Worm (Caenorhabditis elegans): ENCODE results near the gene C11E4.8.
A peak's percentile ranks its signal among the peaks of the same experiment; 100 is the strongest.

Gene C11E4.8

ce11 chrX:9667391-9667790, 47.2 kb downstream of the C11E4.8 start:
- TF ChIP-seq tab-1 (GFP tag; IDR thresholded peaks at IDR 0.05): no peak
- TF ChIP-seq T22C8.4 (GFP tag; IDR thresholded peaks at IDR 0.05): no peak
- no peak for TF ChIP-seq ztf-23 (GFP tag; IDR thresholded peaks at IDR 0.05)
- no peak for TF ChIP-seq klf-2 (GFP tag; conservative IDR thresholded peaks at IDR 0.05)
- TF ChIP-seq ref-1 (GFP tag; conservative IDR thresholded peaks at IDR 0.05): no peak
- no peak for TF ChIP-seq med-1 (GFP tag; optimal IDR thresholded peaks at IDR 0.05; ENCODE audit: insufficient read depth)
- TF ChIP-seq cog-1 (tag; optimal IDR thresholded peaks at IDR 0.05): peak; percentile 5

ce11 chrX:9668554-9668953, 48.3 kb downstream of the C11E4.8 start, which contains the start of gene T14B1.1:
Gene T14B1.1 (minus strand): TSS chrX:9668723.
- TF ChIP-seq med-1 (GFP tag; optimal IDR thresholded peaks at IDR 0.05; ENCODE audit: insufficient read depth) (no peak), flt-1 (GFP tag; IDR thresholded peaks at IDR 0.05) (0 out of 2 replicates have a peak, but pooled peaks have one; percentile 8), tab-1 (GFP tag; IDR thresholded peaks at IDR 0.05) (0 out of 2 replicates have a peak, but pooled peaks have one; percentile 11)

ce11 chrX:9673228-9673627, 53.0 kb downstream of the C11E4.8 start:
- TF ChIP-seq ztf-23 (GFP tag; IDR thresholded peaks at IDR 0.05) (no peak), klf-2 (GFP tag; conservative IDR thresholded peaks at IDR 0.05) (no peak), flt-1 (GFP tag; IDR thresholded peaks at IDR 0.05) (no peak), ztf-29 (GFP tag; IDR thresholded peaks at IDR 0.05) (no peak), ref-1 (GFP tag; conservative IDR thresholded peaks at IDR 0.05) (no peak), tab-1 (GFP tag; IDR thresholded peaks at IDR 0.05) (no peak), cog-1 (tag; optimal IDR thresholded peaks at IDR 0.05) (no peak)

ce11 chrX:9674799-9675198, 54.6 kb downstream of the C11E4.8 start, which contains the start of gene C43C3.4:
Gene C43C3.4 (minus strand): TSS chrX:9674899.
- TF ChIP-seq ref-1 (GFP tag; conservative IDR thresholded peaks at IDR 0.05) (no peak), ztf-23 (GFP tag; IDR thresholded peaks at IDR 0.05) (no peak), tab-1 (GFP tag; IDR thresholded peaks at IDR 0.05) (no peak), flt-1 (GFP tag; IDR thresholded peaks at IDR 0.05) (no peak), T22C8.4 (GFP tag; IDR thresholded peaks at IDR 0.05) (no peak), cog-1 (tag; optimal IDR thresholded peaks at IDR 0.05) (no peak), klf-2 (GFP tag; conservative IDR thresholded peaks at IDR 0.05) (no peak), med-1 (GFP tag; optimal IDR thresholded peaks at IDR 0.05; ENCODE audit: insufficient read depth) (no peak), ztf-29 (GFP tag; IDR thresholded peaks at IDR 0.05) (no peak)

ce11 chrX:9676009-9676408, 55.8 kb downstream of the C11E4.8 start:
- TF ChIP-seq T22C8.4 (GFP tag; IDR thresholded peaks at IDR 0.05) (no peak), flt-1 (GFP tag; IDR thresholded peaks at IDR 0.05) (no peak), ztf-29 (GFP tag; IDR thresholded peaks at IDR 0.05) (no peak), klf-2 (GFP tag; conservative IDR thresholded peaks at IDR 0.05) (no peak), ztf-23 (GFP tag; IDR thresholded peaks at IDR 0.05) (no peak), cog-1 (tag; optimal IDR thresholded peaks at IDR 0.05) (no peak), med-1 (GFP tag; optimal IDR thresholded peaks at IDR 0.05; ENCODE audit: insufficient read depth) (no peak), ref-1 (GFP tag; conservative IDR thresholded peaks at IDR 0.05) (no peak), tab-1 (GFP tag; IDR thresholded peaks at IDR 0.05) (no peak)

ce11 chrX:9676788-9677454, 56.7 kb downstream of the C11E4.8 start:
- TF ChIP-seq ztf-23 (GFP tag; IDR thresholded peaks at IDR 0.05) (no peak), tab-1 (GFP tag; IDR thresholded peaks at IDR 0.05) (no peak), klf-2 (GFP tag; conservative IDR thresholded peaks at IDR 0.05) (no peak), cog-1 (tag; optimal IDR thresholded peaks at IDR 0.05) (no peak), ref-1 (GFP tag; conservative IDR thresholded peaks at IDR 0.05) (no peak), ztf-29 (GFP tag; IDR thresholded peaks at IDR 0.05) (no peak), T22C8.4 (GFP tag; IDR thresholded peaks at IDR 0.05) (no peak)

ce11 chrX:9677927-9678326, 57.7 kb downstream of the C11E4.8 start:
- no peak for TF ChIP-seq ztf-23 (GFP tag; IDR thresholded peaks at IDR 0.05)
- no peak for TF ChIP-seq ref-1 (GFP tag; conservative IDR thresholded peaks at IDR 0.05)
- no peak for TF ChIP-seq ztf-29 (GFP tag; IDR thresholded peaks at IDR 0.05)
- TF ChIP-seq klf-2 (GFP tag; conservative IDR thresholded peaks at IDR 0.05): no peak
- no peak for TF ChIP-seq flt-1 (GFP tag; IDR thresholded peaks at IDR 0.05)
- no peak for TF ChIP-seq cog-1 (tag; optimal IDR thresholded peaks at IDR 0.05)
- TF ChIP-seq tab-1 (GFP tag; IDR thresholded peaks at IDR 0.05): no peak
- no peak for TF ChIP-seq T22C8.4 (GFP tag; IDR thresholded peaks at IDR 0.05)
- TF ChIP-seq med-1 (GFP tag; optimal IDR thresholded peaks at IDR 0.05; ENCODE audit: insufficient read depth): no peak

ce11 chrX:9679427-9679826, 59.2 kb downstream of the C11E4.8 start:
- TF ChIP-seq ztf-23 (GFP tag; IDR thresholded peaks at IDR 0.05): no peak
- no peak for TF ChIP-seq tab-1 (GFP tag; IDR thresholded peaks at IDR 0.05)
- TF ChIP-seq cog-1 (tag; optimal IDR thresholded peaks at IDR 0.05): no peak
- no peak for TF ChIP-seq klf-2 (GFP tag; conservative IDR thresholded peaks at IDR 0.05)
- TF ChIP-seq ztf-29 (GFP tag; IDR thresholded peaks at IDR 0.05): no peak
- TF ChIP-seq med-1 (GFP tag; optimal IDR thresholded peaks at IDR 0.05; ENCODE audit: insufficient read depth): no peak
- TF ChIP-seq flt-1 (GFP tag; IDR thresholded peaks at IDR 0.05): no peak
- TF ChIP-seq ref-1 (GFP tag; conservative IDR thresholded peaks at IDR 0.05): no peak
- TF ChIP-seq T22C8.4 (GFP tag; IDR thresholded peaks at IDR 0.05): no peak

- TF ChIP-seq ztf-23 (GFP tag; IDR thresholded peaks at IDR 0.05): no peak
- no peak for TF ChIP-seq tab-1 (GFP tag; IDR thresholded peaks at IDR 0.05)
- TF ChIP-seq med-1 (GFP tag; optimal IDR thresholded peaks at IDR 0.05; ENCODE audit: insufficient read depth): no peak
- TF ChIP-seq ztf-29 (GFP tag; IDR thresholded peaks at IDR 0.05): no peak
- no peak for TF ChIP-seq cog-1 (tag; optimal IDR thresholded peaks at IDR 0.05)
- no peak for TF ChIP-seq klf-2 (GFP tag; conservative IDR thresholded peaks at IDR 0.05)
- no peak for TF ChIP-seq T22C8.4 (GFP tag; IDR thresholded peaks at IDR 0.05)
- TF ChIP-seq ref-1 (GFP tag; conservative IDR thresholded peaks at IDR 0.05): no peak
- no peak for TF ChIP-seq flt-1 (GFP tag; IDR thresholded peaks at IDR 0.05)
These were observed 60.0 kb downstream of the C11E4.8 start, which contains the start of gene ifp-1 for ce11 chrX:9680119-9680682. Gene ifp-1 (minus strand): TSS chrX:9680169.
